Worm (Caenorhabditis elegans): ENCODE results near the gene hrg-7.

The hrg-7 gene

DNA sequence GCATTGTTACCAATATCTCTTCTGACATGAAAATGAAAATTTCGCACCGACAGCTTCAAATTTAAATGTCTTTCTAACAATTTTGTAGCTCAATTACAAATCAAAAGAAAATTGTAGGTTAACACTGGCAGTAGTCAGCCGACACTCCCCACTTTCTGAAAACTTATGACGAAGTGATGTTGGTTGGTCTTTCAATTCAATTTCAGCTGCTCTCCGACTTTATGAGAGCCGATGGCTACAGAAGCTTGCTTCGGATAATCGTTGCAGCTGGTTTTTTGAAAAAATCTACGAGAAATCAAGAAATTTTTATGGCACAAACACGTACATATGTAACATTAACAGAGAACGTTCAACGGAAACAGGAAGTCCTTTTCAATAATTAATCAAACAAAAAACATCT lies 43.0 kb downstream of the hrg-7 start, which contains the start of gene sre-20:
Gene sre-20 (minus strand): TSS at position 101 of the 400 bp plus-strand sequence.
- no peak for TF ChIP-seq dmd-4 (tag; optimal IDR thresholded peaks at IDR 0.05)
- TF ChIP-seq snpc-4 (tag; optimal IDR thresholded peaks at IDR 0.05): no peak
- TF ChIP-seq nhr-25 (tag; optimal IDR thresholded peaks at IDR 0.05): no peak
- TF ChIP-seq fos-1 (tag; optimal IDR thresholded peaks at IDR 0.05): no peak
- TF ChIP-seq mbf-1 (tag; optimal IDR thresholded peaks at IDR 0.05): no peak
- no peak for TF ChIP-seq mdl-1 (tag; optimal IDR thresholded peaks at IDR 0.05)
- no peak for TF ChIP-seq ama-1 (optimal IDR thresholded peaks at IDR 0.05)
- no peak for TF ChIP-seq nhr-10 (tag; optimal IDR thresholded peaks at IDR 0.05)
- no peak for TF ChIP-seq unc-62 (GFP tag; optimal IDR thresholded peaks at IDR 0.05)
- TF ChIP-seq skn-1 (tag; optimal IDR thresholded peaks at IDR 0.05): no peak
- no peak for TF ChIP-seq sem-4 (tag; optimal IDR thresholded peaks at IDR 0.05)
- TF ChIP-seq egl-27 (tag; optimal IDR thresholded peaks at IDR 0.05): no peak
- TF ChIP-seq ztf-1 (GFP tag; conservative IDR thresholded peaks at IDR 0.05): no peak
- no peak for TF ChIP-seq R02D3.7 (tag; optimal IDR thresholded peaks at IDR 0.05)
- no peak for TF ChIP-seq F13H6.1 (tag; optimal IDR thresholded peaks at IDR 0.05)
- TF ChIP-seq ZK546.5 (tag; optimal IDR thresholded peaks at IDR 0.05): no peak
- no peak for TF ChIP-seq unc-55 (GFP tag; optimal IDR thresholded peaks at IDR 0.05)
- TF ChIP-seq crh-2 (tag; optimal IDR thresholded peaks at IDR 0.05): no peak
- TF ChIP-seq C34F6.9 (tag; optimal IDR thresholded peaks at IDR 0.05): no peak

DNA sequence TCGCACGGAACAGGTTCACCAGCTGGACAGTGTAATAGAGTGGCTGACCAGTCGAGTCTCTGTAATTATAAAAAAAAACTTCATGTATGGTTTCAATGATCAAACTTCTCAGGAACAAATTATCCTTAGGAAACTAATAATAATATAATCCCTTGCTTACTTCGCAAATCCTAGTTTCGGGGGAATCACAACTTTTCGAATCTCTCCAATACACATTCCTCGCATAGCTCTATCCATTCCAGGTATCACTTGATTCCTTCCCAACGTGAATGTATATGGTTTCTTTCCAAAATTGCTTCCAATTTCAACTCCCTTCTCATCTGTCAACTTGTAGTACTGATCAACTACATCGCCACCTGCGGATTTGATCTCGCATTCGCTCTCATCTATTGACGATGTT lies 44.5 kb downstream of the hrg-7 start:
- no peak for TF ChIP-seq aly-2 (tag; optimal IDR thresholded peaks at IDR 0.05)
- TF ChIP-seq unc-39 (tag; optimal IDR thresholded peaks at IDR 0.05): no peak
- no peak for TF ChIP-seq ztf-1 (GFP tag; conservative IDR thresholded peaks at IDR 0.05)
- TF ChIP-seq egl-27 (tag; optimal IDR thresholded peaks at IDR 0.05): no peak
- no peak for TF ChIP-seq fos-1 (tag; optimal IDR thresholded peaks at IDR 0.05)
- TF ChIP-seq ztf-4 (tag; optimal IDR thresholded peaks at IDR 0.05): no peak
- no peak for TF ChIP-seq ama-1 (optimal IDR thresholded peaks at IDR 0.05)
- TF ChIP-seq nhr-10 (tag; optimal IDR thresholded peaks at IDR 0.05): no peak
- no peak for TF ChIP-seq unc-55 (GFP tag; optimal IDR thresholded peaks at IDR 0.05)
- no peak for TF ChIP-seq F13H6.1 (tag; optimal IDR thresholded peaks at IDR 0.05)
- TF ChIP-seq sem-4 (tag; optimal IDR thresholded peaks at IDR 0.05): no peak
- TF ChIP-seq lsy-2 (tag; optimal IDR thresholded peaks at IDR 0.05): no peak
- TF ChIP-seq elt-3 (tag; optimal IDR thresholded peaks at IDR 0.05): no peak
- no peak for TF ChIP-seq C34F6.9 (tag; optimal IDR thresholded peaks at IDR 0.05)
- TF ChIP-seq ceh-16 (tag; optimal IDR thresholded peaks at IDR 0.05): no peak
- TF ChIP-seq nhr-129 (tag; optimal IDR thresholded peaks at IDR 0.05): no peak
- no peak for TF ChIP-seq blmp-1 (tag; optimal IDR thresholded peaks at IDR 0.05; ENCODE audit: insufficient read depth)
- TF ChIP-seq nhr-237 (tag; optimal IDR thresholded peaks at IDR 0.05): no peak

DNA sequence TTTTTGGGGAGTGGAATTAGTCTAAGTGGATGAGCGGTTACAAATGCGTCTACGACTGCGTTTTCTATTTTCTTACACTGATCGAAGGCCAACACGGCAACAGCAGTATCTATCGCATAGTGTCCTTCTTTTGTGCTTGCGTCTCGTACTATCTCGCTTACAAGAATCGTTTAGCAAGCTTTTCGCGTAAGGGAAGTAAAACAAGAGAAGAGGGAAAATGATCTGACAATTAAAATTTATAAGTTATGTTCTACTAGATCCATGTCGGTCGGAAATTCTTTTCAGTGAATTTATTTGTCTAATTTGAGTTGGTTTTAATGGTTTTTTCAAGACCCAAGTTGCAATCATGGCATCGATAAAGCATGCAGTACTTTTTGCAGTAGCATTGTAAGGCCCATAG lies 45.2 kb downstream of the hrg-7 start, which contains the start of gene fkb-4:
Gene fkb-4 (minus strand): TSS at position 101 of the 400 bp plus-strand sequence.
- TF ChIP-seq egl-27 (tag; optimal IDR thresholded peaks at IDR 0.05): no peak
- TF ChIP-seq sma-3 (GFP tag; optimal IDR thresholded peaks at IDR 0.05): no peak
- no peak for TF ChIP-seq R02D3.7 (tag; optimal IDR thresholded peaks at IDR 0.05)
- TF ChIP-seq C34F6.9 (tag; optimal IDR thresholded peaks at IDR 0.05): no peak
- TF ChIP-seq F13H6.1 (tag; optimal IDR thresholded peaks at IDR 0.05): no peak
- no peak for TF ChIP-seq nhr-12 (tag; optimal IDR thresholded peaks at IDR 0.05)
- no peak for TF ChIP-seq lin-11 (tag; optimal IDR thresholded peaks at IDR 0.05)
- no peak for TF ChIP-seq ceh-16 (tag; optimal IDR thresholded peaks at IDR 0.05)
- no peak for TF ChIP-seq lin-13 (GFP tag; optimal IDR thresholded peaks at IDR 0.05)
- TF ChIP-seq mbf-1 (tag; optimal IDR thresholded peaks at IDR 0.05): no peak
- TF ChIP-seq nhr-23 (tag; optimal IDR thresholded peaks at IDR 0.05): no peak
- no peak for TF ChIP-seq nhr-11 (tag; optimal IDR thresholded peaks at IDR 0.05)
- TF ChIP-seq nhr-129 (tag; optimal IDR thresholded peaks at IDR 0.05): no peak
- no peak for TF ChIP-seq nhr-25 (tag; optimal IDR thresholded peaks at IDR 0.05)
- no peak for TF ChIP-seq nhr-21 (tag; optimal IDR thresholded peaks at IDR 0.05)
- no peak for TF ChIP-seq ama-1 (optimal IDR thresholded peaks at IDR 0.05)
- TF ChIP-seq Y55F3AM.14 (GFP tag; optimal IDR thresholded peaks at IDR 0.05): no peak
- no peak for TF ChIP-seq fos-1 (tag; optimal IDR thresholded peaks at IDR 0.05)
- TF ChIP-seq nhr-77 (tag; optimal IDR thresholded peaks at IDR 0.05): no peak
- no peak for TF ChIP-seq nhr-10 (tag; optimal IDR thresholded peaks at IDR 0.05)

ce11 chrV:12788451-12788850 lies 46.6 kb downstream of the hrg-7 start, which contains the start of gene srbc-44:
TSS of gene srbc-44 (minus strand) at chrV:12788551.
- TF ChIP-seq lin-39 (tag; optimal IDR thresholded peaks at IDR 0.05) (no peak), skn-1 (tag; optimal IDR thresholded peaks at IDR 0.05) (no peak), gmeb-1 (tag; optimal IDR thresholded peaks at IDR 0.05) (no peak), nhr-12 (tag; optimal IDR thresholded peaks at IDR 0.05) (no peak), sma-3 (GFP tag; optimal IDR thresholded peaks at IDR 0.05) (no peak)
